Worm (Caenorhabditis elegans): ENCODE data around the gene Y62F5A.12.

ce11 chrII:11485200-11485599 is 49.1 kb downstream of the Y62F5A.12 start, which contains the start of gene twk-5:
- no peak for TF ChIP-seq ztf-29 (GFP tag; IDR thresholded peaks at IDR 0.05)
- no peak for TF ChIP-seq T22C8.4 (GFP tag; IDR thresholded peaks at IDR 0.05)
- TF ChIP-seq klf-2 (GFP tag; conservative IDR thresholded peaks at IDR 0.05): no peak
- no peak for TF ChIP-seq med-1 (GFP tag; optimal IDR thresholded peaks at IDR 0.05; ENCODE audit: insufficient read depth)
